Fruit fly (Drosophila melanogaster): Measurements from ENCODE around the gene Acsf2.

Gene Acsf2

DNA sequence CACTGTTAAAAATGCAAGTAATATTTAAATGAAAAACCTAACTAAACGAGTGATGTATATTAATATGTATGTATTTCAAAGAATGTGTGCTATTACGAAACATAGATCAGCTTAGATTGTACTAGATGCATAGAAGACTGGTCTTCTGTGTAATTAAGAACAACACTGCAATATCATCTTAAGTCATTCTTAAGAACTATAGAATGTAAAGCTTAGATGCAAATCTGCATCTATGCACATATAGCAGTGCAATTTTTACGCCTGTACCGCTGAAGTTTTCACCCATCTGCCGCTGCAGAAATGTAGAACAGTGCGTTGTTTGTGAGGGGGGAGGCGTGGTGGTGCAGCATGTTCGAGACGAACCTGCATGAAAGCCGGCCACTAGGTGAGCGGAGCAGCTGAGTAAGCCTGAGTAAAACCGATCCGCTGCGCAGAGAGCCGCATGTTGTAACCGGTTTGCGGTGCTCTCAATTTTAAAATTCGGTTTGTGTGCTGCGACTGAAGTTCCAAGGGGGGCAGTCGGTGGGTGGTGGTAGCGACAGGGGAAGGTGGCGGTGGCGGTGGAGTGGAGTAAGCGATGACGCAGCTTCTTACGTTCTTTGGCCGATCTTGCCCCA lies 45.3 kb downstream of the Acsf2 start (continued):
- TF ChIP-seq nmo (GFP tag; optimal IDR thresholded peaks at IDR 0.05) (peak; percentile 59), CG12155 (GFP tag; optimal IDR thresholded peaks at IDR 0.05) (no peak), CG16863 (GFP tag; optimal IDR thresholded peaks at IDR 0.05) (no peak), CG6791 (GFP tag; IDR thresholded peaks at IDR 0.05; ENCODE audit: partially characterized antibody) (no peak), zfh2 (GFP tag; optimal IDR thresholded peaks at IDR 0.05) (no peak), gem (tag; optimal IDR thresholded peaks at IDR 0.05) (peak; percentile 57), bcd (GFP tag; optimal IDR thresholded peaks at IDR 0.05) (no peak), exex (tag; optimal IDR thresholded peaks at IDR 0.05) (no peak), dmrt11E (tag; optimal IDR thresholded peaks at IDR 0.05) (peak; percentile 14), CG2116 (GFP tag; optimal IDR thresholded peaks at IDR 0.05) (no peak), CG17328 (GFP tag; IDR thresholded peaks at IDR 0.05) (no peak), al (GFP tag; IDR thresholded peaks at IDR 0.05) (no peak), zfh1 (GFP tag; IDR thresholded peaks at IDR 0.05) (peak; percentile 44; the same call in 1 of the 3 replicates), CG14441 (GFP tag; IDR thresholded peaks at IDR 0.05) (no peak), Hr39 (optimal IDR thresholded peaks at IDR 0.05) (no peak), ATbp (GFP tag; optimal IDR thresholded peaks at IDR 0.05) (peak; percentile 18), NC2α (GFP tag; optimal IDR thresholded peaks at IDR 0.05) (no peak), CG1529 (GFP tag; optimal IDR thresholded peaks at IDR 0.05) (peak; percentile 40), Pdp1 (GFP tag; optimal IDR thresholded peaks at IDR 0.05) (no peak), Mad (GFP tag; optimal IDR thresholded peaks at IDR 0.05) (no peak), stc (GFP tag; IDR thresholded peaks at IDR 0.05) (no peak), tna (GFP tag; IDR thresholded peaks at IDR 0.05; ENCODE audit: partially characterized antibody) (no peak), CG2678 (tag; optimal IDR thresholded peaks at IDR 0.05) (peak; percentile 36), esg (GFP tag; conservative IDR thresholded peaks at IDR 0.05) (no peak), Fer1 (GFP tag; optimal IDR thresholded peaks at IDR 0.05) (no peak), ftz-f1 (GFP tag; optimal IDR thresholded peaks at IDR 0.05) (no peak), gce (GFP tag; IDR thresholded peaks at IDR 0.05) (no peak), Xrp1 (GFP tag; IDR thresholded peaks at IDR 0.05) (peak; percentile 36; the same call in 1 of the 2 replicates), Trl (optimal IDR thresholded peaks at IDR 0.05) (peak; percentile 45 to 74), Trl (GFP tag; optimal IDR thresholded peaks at IDR 0.05) (no peak), CG18764 (GFP tag; optimal IDR thresholded peaks at IDR 0.05) (no peak), dm (GFP tag; optimal IDR thresholded peaks at IDR 0.05) (no peak), CG16815 (GFP tag; optimal IDR thresholded peaks at IDR 0.05) (no peak), rib (GFP tag; IDR thresholded peaks at IDR 0.05) (0 out of 2 replicates have a peak, but pooled peaks have one; percentile 43), aop (GFP tag; IDR thresholded peaks at IDR 0.05) (no peak), CG2712 (tag; optimal IDR thresholded peaks at IDR 0.05) (peak; percentile 66), Dp (GFP tag; optimal IDR thresholded peaks at IDR 0.05) (no peak), HmgZ (tag; optimal IDR thresholded peaks at IDR 0.05) (no peak), z (GFP tag; IDR thresholded peaks at IDR 0.05) (no peak), CG8765 (GFP tag; IDR thresholded peaks at IDR 0.05) (no peak), kni (GFP tag; optimal IDR thresholded peaks at IDR 0.05) (peak; percentile 72), CG10543 (GFP tag; optimal IDR thresholded peaks at IDR 0.05) (no peak), grau (tag; optimal IDR thresholded peaks at IDR 0.05) (peak; percentile 21), bbx (GFP tag; IDR thresholded peaks at IDR 0.05; ENCODE audit: partially characterized antibody) (no peak), CG18262 (tag; optimal IDR thresholded peaks at IDR 0.05) (peak; percentile 72), Six4 (GFP tag; optimal IDR thresholded peaks at IDR 0.05) (no peak), CG18599 (GFP tag; optimal IDR thresholded peaks at IDR 0.05) (no peak), CG11093 (GFP tag; IDR thresholded peaks at IDR 0.05) (no peak), CG17361 (GFP tag; IDR thresholded peaks at IDR 0.05) (peak; percentile 66), en (GFP tag; optimal IDR thresholded peaks at IDR 0.05) (no peak), Sry-β (GFP tag; optimal IDR thresholded peaks at IDR 0.05) (no peak)

All from whole organism, embryonic.